Fruit fly (Drosophila melanogaster) whole organism, embryonic: ENCODE results near the gene Klp61F.

ENCODE experiments used
- C15 ChIP-seq: fragments of 200-800 bp; sonication (Bioruptor generic); IDR thresholded peaks from 3 replicates; pipeline ENCODE4 v1.3.6; 2022; ENCODE audit warnings: missing biosample characterization, missing genetic modification characterization
- CG12744 ChIP-seq: fragments of 200-800 bp; sonication (Bioruptor generic); optimal IDR thresholded peaks from 2 replicates; lab custom pipeline; 2016; ENCODE audit warnings: missing biosample characterization, missing genetic modification characterization
- CG13775 ChIP-seq: fragments of 200-800 bp; sonication (Bioruptor generic); optimal IDR thresholded peaks from 3 replicates; lab custom pipeline; 2017; ENCODE audit warnings: missing biosample characterization, mild to moderate bottlenecking, missing genetic modification characterization
- CG14014 ChIP-seq: fragments of 200-800 bp; sonication (Bioruptor generic); IDR thresholded peaks from 2 replicates; pipeline ENCODE4 v1.3.6; 2022; ENCODE audit warnings: missing biosample characterization, missing genetic modification characterization
- CG15073 ChIP-seq: fragments of 200-800 bp; sonication (Bioruptor generic); optimal IDR thresholded peaks from 2 replicates; lab custom pipeline; 2016; ENCODE audit warnings: missing biosample characterization, missing genetic modification characterization
- CG15514 ChIP-seq: fragments of 200-800 bp; sonication (Bioruptor generic); optimal IDR thresholded peaks from 3 replicates; lab custom pipeline; 2017; ENCODE audit warnings: missing biosample characterization, missing genetic modification characterization, mild to moderate bottlenecking, moderate library complexity, missing genetic modification reagents
- CG16863 ChIP-seq: fragments of 200-800 bp; sonication (Bioruptor generic); optimal IDR thresholded peaks from 3 replicates; lab custom pipeline; 2016; ENCODE audit warnings: missing biosample characterization, missing genetic modification characterization
- CG17612 ChIP-seq: fragments of 200-800 bp; sonication (Bioruptor generic); IDR thresholded peaks from 2 replicates; pipeline ENCODE4 v1.3.6; 2022; ENCODE audit warnings: missing biosample characterization, missing genetic modification characterization
- CG2678 ChIP-seq: fragments of 200-800 bp; sonication (Bioruptor generic); optimal IDR thresholded peaks from 3 replicates; lab custom pipeline; 2019; ENCODE audit warnings: missing biosample characterization, mild to moderate bottlenecking, missing genetic modification characterization, moderate library complexity
- CG4282 ChIP-seq: fragments of 200-800 bp; sonication (Bioruptor generic); optimal IDR thresholded peaks from 2 replicates; lab custom pipeline; 2016; ENCODE audit warnings: missing biosample characterization, missing genetic modification characterization
- CG7372 ChIP-seq: fragments of 200-800 bp; sonication (Bioruptor generic); IDR thresholded peaks from 2 replicates; pipeline ENCODE4 v1.3.6; 2022; ENCODE audit warnings: missing biosample characterization, missing genetic modification characterization
- CG8290 ChIP-seq, 3 experiments: fragments of 200-800 bp; sonication (Bioruptor generic); optimal IDR thresholded peaks; 2 replicates each; lab custom pipeline; 2016 to 2019; ENCODE audit warnings: missing biosample characterization in 3 of 3, missing genetic modification characterization in 3 of 3, mild to moderate bottlenecking in 2 of 3, moderate library complexity in 1 of 3
- CG9215 ChIP-seq: fragments of 200-800 bp; sonication (Bioruptor generic); IDR thresholded peaks from 2 replicates; pipeline ENCODE4 v1.3.6; 2022; ENCODE audit warnings: missing biosample characterization, missing genetic modification characterization
- CG9609 ChIP-seq: fragments of 200-800 bp; sonication (Bioruptor generic); optimal IDR thresholded peaks from 3 replicates; lab custom pipeline; 2016; ENCODE audit warnings: missing biosample characterization, missing genetic modification characterization
- Dip2 ChIP-seq: fragments of 200-800 bp; sonication (Bioruptor generic); IDR thresholded peaks from 2 replicates; pipeline ENCODE4 v1.3.6; 2022; ENCODE audit warnings: missing biosample characterization, missing genetic modification characterization
- Dip3 ChIP-seq: fragments of 200-800 bp; sonication (Bioruptor generic); optimal IDR thresholded peaks from 3 replicates; lab custom pipeline; 2016; ENCODE audit warnings: missing biosample characterization, missing genetic modification characterization
- Dp ChIP-seq: fragments of 200-800 bp; sonication (Bioruptor generic); optimal IDR thresholded peaks from 2 replicates; lab custom pipeline; 2018; ENCODE audit warnings: missing biosample characterization, mild to moderate bottlenecking, missing genetic modification characterization, moderate library complexity
- Dref ChIP-seq: fragments of 200-800 bp; sonication (Bioruptor generic); IDR thresholded peaks from 2 replicates; pipeline ENCODE4 v1.3.6; 2022; ENCODE audit warnings: missing biosample characterization, missing genetic modification characterization
- E2f1 ChIP-seq: fragments of 200-800 bp; sonication (Bioruptor generic); IDR thresholded peaks from 2 replicates; pipeline ENCODE4 v1.3.6; 2022; ENCODE audit warnings: missing biosample characterization, missing genetic modification characterization
- Fer3 ChIP-seq: fragments of 200-800 bp; sonication (Bioruptor generic); optimal IDR thresholded peaks from 2 replicates; lab custom pipeline; 2018; ENCODE audit warnings: missing biosample characterization, mild to moderate bottlenecking, missing genetic modification characterization, moderate library complexity
- H15 ChIP-seq: fragments of 200-800 bp; sonication (Bioruptor generic); IDR thresholded peaks from 3 replicates; pipeline ENCODE4 v1.3.6; 2022; ENCODE audit warnings: missing biosample characterization, missing genetic modification characterization
- HLH54F ChIP-seq: fragments of 200-800 bp; sonication (Bioruptor generic); optimal IDR thresholded peaks from 3 replicates; lab custom pipeline; 2016; ENCODE audit warnings: missing biosample characterization, missing genetic modification characterization
- Hr3 ChIP-seq: fragments of 200-800 bp; sonication (Bioruptor generic); optimal IDR thresholded peaks from 3 replicates; lab custom pipeline; 2016; ENCODE audit warnings: missing biosample characterization, missing genetic modification characterization
- Jarid2 ChIP-seq: fragments of 200-800 bp; sonication (Bioruptor generic); optimal IDR thresholded peaks from 3 replicates; lab custom pipeline; 2017; ENCODE audit warnings: mild to moderate bottlenecking, missing biosample characterization, missing genetic modification reagents, missing genetic modification characterization
- Ravus ChIP-seq: fragments of 200-800 bp; sonication (Bioruptor generic); IDR thresholded peaks from 2 replicates; pipeline ENCODE4 v1.3.6; 2022; ENCODE audit warnings: missing biosample characterization, missing genetic modification characterization
- Scr ChIP-seq: fragments of 200-800 bp; sonication (Bioruptor generic); IDR thresholded peaks from 2 replicates; pipeline ENCODE4 v1.3.6; 2022; ENCODE audit warnings: missing biosample characterization, missing genetic modification characterization; ENCODE audit not compliant: partially characterized antibody
- Sin3A ChIP-seq: fragments of >200 bp; optimal IDR thresholded peaks from 2 replicates; lab custom pipeline; 2018
- Sox102F ChIP-seq: fragments of 200-800 bp; sonication (Bioruptor generic); optimal IDR thresholded peaks from 2 replicates; lab custom pipeline; 2018; ENCODE audit warnings: missing biosample characterization, mild to moderate bottlenecking, missing genetic modification characterization, moderate library complexity
- az2 ChIP-seq: fragments of 200-800 bp; sonication (Bioruptor generic); optimal IDR thresholded peaks from 3 replicates; lab custom pipeline; 2016; ENCODE audit warnings: missing biosample characterization, missing genetic modification characterization
- dmrt11E ChIP-seq: fragments of 200-800 bp; sonication (Bioruptor generic); optimal IDR thresholded peaks from 3 replicates; lab custom pipeline; 2018; ENCODE audit warnings: missing biosample characterization, mild to moderate bottlenecking, missing genetic modification characterization, moderate library complexity
- fd3F ChIP-seq: fragments of 200-800 bp; sonication (Bioruptor generic); optimal IDR thresholded peaks from 2 replicates; lab custom pipeline; 2018; ENCODE audit warnings: missing biosample characterization, mild to moderate bottlenecking, missing genetic modification characterization, moderate library complexity
- gce ChIP-seq: fragments of 200-800 bp; sonication (Bioruptor generic); IDR thresholded peaks from 3 replicates; pipeline ENCODE4 v1.3.6; 2022; ENCODE audit warnings: missing biosample characterization, missing genetic modification characterization
- hb ChIP-seq: fragments of 200-800 bp; sonication (Bioruptor generic); IDR thresholded peaks from 3 replicates; pipeline ENCODE4 v1.3.6; 2022; ENCODE audit warnings: missing biosample characterization, missing genetic modification characterization; ENCODE audit not compliant: partially characterized antibody
- hth ChIP-seq: fragments of >200 bp; optimal IDR thresholded peaks from 2 replicates; lab custom pipeline; 2017; ENCODE audit warnings: inconsistent platforms
- kay ChIP-seq: fragments of 200-800 bp; sonication (Bioruptor generic); optimal IDR thresholded peaks from 2 replicates; lab custom pipeline; 2016; ENCODE audit warnings: missing biosample characterization, missing genetic modification characterization
- lbe ChIP-seq: fragments of 200-800 bp; sonication (Bioruptor generic); optimal IDR thresholded peaks from 2 replicates; lab custom pipeline; 2016; ENCODE audit warnings: missing biosample characterization, mild to moderate bottlenecking, missing genetic modification characterization
- mld ChIP-seq: fragments of 200-800 bp; sonication (Bioruptor generic); IDR thresholded peaks from 3 replicates; pipeline ENCODE4 v1.3.6; 2022; ENCODE audit warnings: missing biosample characterization, missing genetic modification characterization; ENCODE audit not compliant: partially characterized antibody
- oc ChIP-seq: fragments of 200-800 bp; sonication (Bioruptor generic); optimal IDR thresholded peaks from 2 replicates; lab custom pipeline; 2018; ENCODE audit warnings: missing biosample characterization, mild to moderate bottlenecking, missing genetic modification characterization, moderate library complexity
- org-1 ChIP-seq: fragments of 200-800 bp; sonication (Bioruptor generic); optimal IDR thresholded peaks from 2 replicates; lab custom pipeline; 2017; ENCODE audit warnings: missing biosample characterization, missing genetic modification characterization
- phol ChIP-seq: fragments of 200-800 bp; sonication (Bioruptor generic); optimal IDR thresholded peaks from 3 replicates; lab custom pipeline; 2018; ENCODE audit warnings: missing biosample characterization, mild to moderate bottlenecking, missing genetic modification characterization, moderate library complexity
- psq ChIP-seq: fragments of 200-800 bp; sonication (Bioruptor generic); optimal IDR thresholded peaks from 2 replicates; lab custom pipeline; 2017; ENCODE audit warnings: missing biosample characterization, missing genetic modification characterization
- pum ChIP-seq: fragments of 200-800 bp; sonication (Bioruptor generic); optimal IDR thresholded peaks from 2 replicates; lab custom pipeline; 2016; ENCODE audit warnings: missing biosample characterization, missing genetic modification characterization
- shn ChIP-seq: fragments of 200-800 bp; sonication (Bioruptor generic); optimal IDR thresholded peaks from 3 replicates; lab custom pipeline; 2016; ENCODE audit warnings: missing biosample characterization, missing genetic modification characterization
- sim ChIP-seq: fragments of 200-800 bp; sonication (Bioruptor generic); IDR thresholded peaks from 2 replicates; pipeline ENCODE4 v1.3.6; 2022; ENCODE audit warnings: missing biosample characterization, missing genetic modification characterization
- sr ChIP-seq: fragments of 200-800 bp; sonication (Bioruptor generic); IDR thresholded peaks from 3 replicates; pipeline ENCODE4 v1.3.6; 2022; ENCODE audit warnings: missing biosample characterization, missing genetic modification characterization
- tgo ChIP-seq: fragments of 200-800 bp; sonication (Bioruptor generic); IDR thresholded peaks from 3 replicates; pipeline ENCODE4 v1.3.6; 2022; ENCODE audit warnings: missing biosample characterization, missing genetic modification characterization
- trh ChIP-seq: fragments of 200-800 bp; sonication (Bioruptor generic); optimal IDR thresholded peaks from 2 replicates; lab custom pipeline; 2016; ENCODE audit warnings: missing biosample characterization, missing genetic modification characterization
- tup ChIP-seq: fragments of 200-800 bp; sonication (Bioruptor generic); optimal IDR thresholded peaks from 2 replicates; lab custom pipeline; 2016; ENCODE audit warnings: missing biosample characterization, mild to moderate bottlenecking, missing genetic modification characterization, moderate library complexity
- usp ChIP-seq: fragments of >200 bp; optimal IDR thresholded peaks from 2 replicates; lab custom pipeline; 2017; ENCODE audit warnings: missing biosample characterization, missing genetic modification characterization

Gene Klp61F

dm6 chr3L:1204674-1205547 is 40.8 kb downstream of the Klp61F start, which contains the start of gene CG9119 (continued):
- TF ChIP-seq oc (tag; lab: Kevin White, UChicago), result peak; percentile 40
- no peak for TF ChIP-seq kay (GFP tag; lab: Kevin White, UChicago)
- TF ChIP-seq tup (GFP tag; lab: Kevin White, UChicago), result no peak
- TF ChIP-seq mld (GFP tag; lab: Robert Waterston, UW), result no peak
- TF ChIP-seq CG8290 (GFP tag; optimal IDR thresholded peaks at IDR 0.05; lab: Kevin White, UChicago), result no peak
- TF ChIP-seq CG8290 (tag; optimal IDR thresholded peaks at IDR 0.05; lab: Kevin White, UChicago), result peak in 1 of 2 experiments; percentile 35
- TF ChIP-seq sim (GFP tag; lab: Robert Waterston, UW), result no peak
- no peak for TF ChIP-seq C15 (GFP tag; lab: Robert Waterston, UW)
- peak; percentile 59 for TF ChIP-seq tgo (GFP tag; lab: Robert Waterston, UW)
- TF ChIP-seq hb (GFP tag; lab: Robert Waterston, UW), result no peak
- TF ChIP-seq CG13775 (GFP tag; lab: Kevin White, UChicago), result peak; percentile 68
- 0 out of 2 replicates have a peak, but pooled peaks have one; percentile 1 for TF ChIP-seq Ravus (GFP tag; lab: Robert Waterston, UW)
- TF ChIP-seq Dip2, result peak; percentile 11; the same call in 1 of the 2 replicates
- peak; percentile 47 for TF ChIP-seq Fer3 (tag; lab: Kevin White, UChicago)
- TF ChIP-seq Dip3 (GFP tag; lab: Kevin White, UChicago), result peak; percentile 80
- peak; percentile 57 for TF ChIP-seq Hr3 (GFP tag; lab: Kevin White, UChicago)
- TF ChIP-seq trh, result no peak
- no peak for TF ChIP-seq lbe
- no peak for TF ChIP-seq CG15073 (GFP tag; lab: Kevin White, UChicago)
- TF ChIP-seq dmrt11E (tag; lab: Kevin White, UChicago), result peak; percentile 16
- peak; percentile 25 for TF ChIP-seq CG4282 (GFP tag; lab: Kevin White, UChicago)
- no peak for TF ChIP-seq gce (GFP tag; lab: Robert Waterston, UW)
- peak; percentile 28 for TF ChIP-seq CG15514 (GFP tag; lab: Kevin White, UChicago)
- no peak for TF ChIP-seq CG17612 (GFP tag; lab: Robert Waterston, UW)
- no peak for TF ChIP-seq Sin3A
- TF ChIP-seq CG16863 (GFP tag; lab: Kevin White, UChicago), result peak; percentile 58
- peak; percentile 61 for TF ChIP-seq CG9609 (GFP tag; lab: Kevin White, UChicago)
- TF ChIP-seq CG9215 (GFP tag; lab: Robert Waterston, UW), result peak; percentile 63
- TF ChIP-seq CG7372, result 0 out of 2 replicates have a peak, but pooled peaks have one; percentile 26
- peak; percentile 85 for TF ChIP-seq CG2678 (tag; lab: Kevin White, UChicago)
- no peak for TF ChIP-seq E2f1 (GFP tag; lab: Robert Waterston, UW)
- TF ChIP-seq Sox102F, result peak; percentile 37
- peak; percentile 64 for TF ChIP-seq HLH54F (GFP tag; lab: Kevin White, UChicago)
- TF ChIP-seq pum (GFP tag; lab: Kevin White, UChicago), result peak; percentile 51
- peak; percentile 60 for TF ChIP-seq phol (tag; lab: Kevin White, UChicago)
- TF ChIP-seq fd3F, result peak; percentile 47
- TF ChIP-seq shn (GFP tag; lab: Kevin White, UChicago), result peak; percentile 75
- peak; percentile 80 for TF ChIP-seq org-1
- no peak for TF ChIP-seq Jarid2
- TF ChIP-seq sr, result no peak; the same call in 2 of the 3 replicates
- no peak for TF ChIP-seq psq (GFP tag; lab: Kevin White, UChicago)
- TF ChIP-seq Scr (GFP tag; lab: Robert Waterston, UW), result no peak
- peak; percentile 42 for TF ChIP-seq az2
- TF ChIP-seq H15, result 0 out of 3 replicates have a peak, but pooled peaks have one; percentile 12
- peak; percentile 55; the same call in 1 of the 2 replicates for TF ChIP-seq CG14014 (GFP tag; lab: Robert Waterston, UW)
- TF ChIP-seq Dref (GFP tag; lab: Robert Waterston, UW), result no peak
- TF ChIP-seq CG12744 (GFP tag; lab: Kevin White, UChicago), result peak; percentile 23
- no peak for TF ChIP-seq usp (GFP tag; lab: Kevin White, UChicago)
- no peak for TF ChIP-seq Dp (GFP tag; lab: Kevin White, UChicago)
- no peak for TF ChIP-seq hth
